Worm (Caenorhabditis elegans): Measurements from ENCODE around the gene trpp-1.

ce11 chrV:216847-217246, 15.4 kb downstream of the trpp-1 start, which contains the start of gene srh-78:
- TF ChIP-seq rnt-1 (tag; optimal IDR thresholded peaks at IDR 0.05) = no peak
- TF ChIP-seq snu-23 (GFP tag; optimal IDR thresholded peaks at IDR 0.05) = no peak
- TF ChIP-seq nhr-85 (tag) = no peak
- TF ChIP-seq dpl-1 (GFP tag; optimal IDR thresholded peaks at IDR 0.05) = no peak
- no peak for TF ChIP-seq mdl-1 (tag; optimal IDR thresholded peaks at IDR 0.05)
- TF ChIP-seq pag-3 (tag; optimal IDR thresholded peaks at IDR 0.05; ENCODE audit: borderline replicate concordance, insufficient read depth) = no peak
- no peak for TF ChIP-seq jun-1 (tag; optimal IDR thresholded peaks at IDR 0.05)
- TF ChIP-seq C04F5.9 (tag; optimal IDR thresholded peaks at IDR 0.05) = no peak
- TF ChIP-seq unc-130 (tag; optimal IDR thresholded peaks at IDR 0.05) = no peak
- no peak for TF ChIP-seq unc-86 (tag; optimal IDR thresholded peaks at IDR 0.05)
- TF ChIP-seq egl-27 (tag; optimal IDR thresholded peaks at IDR 0.05) = no peak
- TF ChIP-seq lin-13 (GFP tag; optimal IDR thresholded peaks at IDR 0.05) = no peak
- no peak for TF ChIP-seq snpc-4 (tag; optimal IDR thresholded peaks at IDR 0.05)
